Worm (Caenorhabditis elegans): ENCODE data around the gene idpp-14.

DNA sequence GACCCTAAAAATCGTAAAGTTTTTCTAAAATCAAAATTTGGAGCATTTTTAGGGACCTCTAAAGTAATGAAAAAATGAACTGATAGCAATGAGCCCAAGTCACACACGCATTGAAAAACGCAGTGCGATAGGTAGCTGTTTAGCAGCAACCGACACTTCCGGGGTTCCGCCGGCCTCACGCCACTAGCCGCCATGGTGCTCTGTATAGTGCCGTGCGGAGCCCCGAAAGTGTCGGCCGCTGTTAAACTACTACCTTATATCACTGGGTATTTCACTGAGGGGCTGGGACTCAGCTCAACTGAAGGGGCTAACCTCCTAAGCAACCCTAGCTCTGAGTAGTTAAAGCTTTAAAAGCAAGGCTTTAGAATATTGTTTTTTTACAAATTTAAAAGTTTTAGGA is 17.1 kb downstream of the idpp-14 start:
- TF ChIP-seq ztf-18 (tag; optimal IDR thresholded peaks at IDR 0.05) (no peak), B0019.2 (GFP tag; conservative IDR thresholded peaks at IDR 0.05) (no peak), pha-4 (tag; optimal IDR thresholded peaks at IDR 0.05) (no peak), ZK185.1 (tag; optimal IDR thresholded peaks at IDR 0.05; ENCODE audit: poor library complexity, severe bottlenecking) (no peak), ztf-25 (GFP tag; IDR thresholded peaks at IDR 0.05) (no peak), efl-1 (GFP tag; optimal IDR thresholded peaks at IDR 0.05) (no peak), ama-1 (optimal IDR thresholded peaks at IDR 0.05) (no peak), ama-1 (GFP tag; optimal IDR thresholded peaks at IDR 0.05) (no peak), unc-62 (GFP tag; optimal IDR thresholded peaks at IDR 0.05) (no peak)

All from whole organism, young adult.